Fruit fly (Drosophila melanogaster) whole organism, embryonic: Measurements from ENCODE around the gene MICAL-like.

Experiments
- Adf1 ChIP-seq: fragments of 200-800 bp; sonication (Bioruptor generic); IDR thresholded peaks from 2 replicates; pipeline ENCODE4 v1.3.6; 2022; ENCODE audit warnings: missing biosample characterization, missing genetic modification characterization
- Antp ChIP-seq: fragments of 200-800 bp; sonication (Bioruptor generic); optimal IDR thresholded peaks from 3 replicates; lab custom pipeline; 2016; ENCODE audit warnings: missing biosample characterization, missing genetic modification characterization
- C15 ChIP-seq: fragments of 200-800 bp; sonication (Bioruptor generic); IDR thresholded peaks from 3 replicates; pipeline ENCODE4 v1.3.6; 2022; ENCODE audit warnings: missing biosample characterization, missing genetic modification characterization
- CG12104 ChIP-seq: fragments of 200-800 bp; sonication (Bioruptor generic); optimal IDR thresholded peaks from 3 replicates; lab custom pipeline; 2016; ENCODE audit warnings: missing biosample characterization, missing genetic modification characterization
- CG14441 ChIP-seq: fragments of 200-800 bp; sonication (Bioruptor generic); IDR thresholded peaks from 2 replicates; pipeline ENCODE4 v1.3.6; 2022; ENCODE audit warnings: missing biosample characterization, missing genetic modification characterization
- CG15073 ChIP-seq: fragments of 200-800 bp; sonication (Bioruptor generic); optimal IDR thresholded peaks from 2 replicates; lab custom pipeline; 2016; ENCODE audit warnings: missing biosample characterization, missing genetic modification characterization
- CG1603 ChIP-seq: fragments of 200-800 bp; sonication (Bioruptor generic); optimal IDR thresholded peaks from 2 replicates; lab custom pipeline; 2019; ENCODE audit warnings: missing biosample characterization, mild to moderate bottlenecking, missing genetic modification characterization, moderate library complexity
- CG17186 ChIP-seq: fragments of 200-800 bp; sonication (Bioruptor generic); optimal IDR thresholded peaks from 3 replicates; lab custom pipeline; 2017; ENCODE audit warnings: missing biosample characterization, missing genetic modification reagents, missing genetic modification characterization
- CG1792 ChIP-seq: fragments of 200-800 bp; sonication (Bioruptor generic); optimal IDR thresholded peaks from 2 replicates; lab custom pipeline; 2016; ENCODE audit warnings: missing biosample characterization, missing genetic modification characterization
- CG2199 ChIP-seq: fragments of 200-800 bp; sonication (Bioruptor generic); IDR thresholded peaks from 3 replicates; pipeline ENCODE4 v1.3.6; 2022; ENCODE audit warnings: missing biosample characterization, missing genetic modification characterization
- CG34224 ChIP-seq: fragments of 200-800 bp; sonication (Bioruptor generic); IDR thresholded peaks from 3 replicates; pipeline ENCODE4 v1.3.6; 2022; ENCODE audit warnings: missing biosample characterization, missing genetic modification characterization; ENCODE audit not compliant: partially characterized antibody
- CG42726 ChIP-seq: fragments of 200-800 bp; sonication (Bioruptor generic); IDR thresholded peaks from 2 replicates; pipeline ENCODE4 v1.3.6; 2022; ENCODE audit warnings: missing biosample characterization, missing genetic modification characterization; ENCODE audit not compliant: partially characterized antibody
- CG4360 ChIP-seq: fragments of 200-800 bp; sonication (Bioruptor generic); IDR thresholded peaks from 2 replicates; pipeline ENCODE4 v1.3.6; 2022; ENCODE audit warnings: missing biosample characterization, missing genetic modification characterization
- CG6272 ChIP-seq: fragments of 200-800 bp; sonication (Bioruptor generic); IDR thresholded peaks from 2 replicates; pipeline ENCODE4 v1.3.6; 2022; ENCODE audit warnings: missing biosample characterization, missing genetic modification characterization
- CG6791 ChIP-seq: fragments of 200-800 bp; sonication (Bioruptor generic); IDR thresholded peaks from 3 replicates; pipeline ENCODE4 v1.3.6; 2022; ENCODE audit warnings: missing biosample characterization, missing genetic modification characterization; ENCODE audit not compliant: partially characterized antibody
- CG8281 ChIP-seq: fragments of 200-800 bp; sonication (Bioruptor generic); optimal IDR thresholded peaks from 2 replicates; lab custom pipeline; 2018; ENCODE audit warnings: missing biosample characterization, mild to moderate bottlenecking, missing genetic modification characterization, moderate library complexity
- CG8359 ChIP-seq: fragments of 200-800 bp; sonication (Bioruptor generic); optimal IDR thresholded peaks from 2 replicates; lab custom pipeline; 2017; ENCODE audit warnings: missing biosample characterization, mild to moderate bottlenecking, missing genetic modification characterization, borderline replicate concordance
- CG9932 ChIP-seq: fragments of 200-800 bp; sonication (Bioruptor generic); IDR thresholded peaks from 2 replicates; pipeline ENCODE4 v1.3.6; 2022; ENCODE audit warnings: missing biosample characterization, missing genetic modification characterization
- D19B ChIP-seq: fragments of 200-800 bp; sonication (Bioruptor generic); optimal IDR thresholded peaks from 2 replicates; lab custom pipeline; 2017; ENCODE audit warnings: missing biosample characterization, mild to moderate bottlenecking, missing genetic modification characterization
- Dad ChIP-seq: fragments of 200-800 bp; sonication (Bioruptor generic); optimal IDR thresholded peaks from 3 replicates; lab custom pipeline; 2016; ENCODE audit warnings: missing biosample characterization, missing genetic modification characterization
- Drgx ChIP-seq: fragments of 200-800 bp; sonication (Bioruptor generic); IDR thresholded peaks from 2 replicates; pipeline ENCODE4 v1.3.6; 2022; ENCODE audit warnings: missing biosample characterization, missing genetic modification characterization
- Elba2 ChIP-seq: fragments of 200-800 bp; sonication (Bioruptor generic); optimal IDR thresholded peaks from 3 replicates; lab custom pipeline; 2016; ENCODE audit warnings: missing biosample characterization, missing genetic modification characterization
- Fer3 ChIP-seq: fragments of 200-800 bp; sonication (Bioruptor generic); optimal IDR thresholded peaks from 2 replicates; lab custom pipeline; 2018; ENCODE audit warnings: missing biosample characterization, mild to moderate bottlenecking, missing genetic modification characterization, moderate library complexity
- Gug ChIP-seq: fragments of 200-800 bp; sonication (Bioruptor generic); IDR thresholded peaks from 4 replicates; pipeline ENCODE4 v1.3.6; 2022; ENCODE audit warnings: missing biosample characterization, missing genetic modification characterization
- HLH54F ChIP-seq: fragments of 200-800 bp; sonication (Bioruptor generic); optimal IDR thresholded peaks from 3 replicates; lab custom pipeline; 2016; ENCODE audit warnings: missing biosample characterization, missing genetic modification characterization
- Max ChIP-seq: fragments of 200-800 bp; sonication (Bioruptor generic); optimal IDR thresholded peaks from 2 replicates; lab custom pipeline; 2016; ENCODE audit warnings: missing biosample characterization, mild to moderate bottlenecking, missing genetic modification characterization
- NFAT ChIP-seq: fragments of 200-800 bp; sonication (Bioruptor generic); IDR thresholded peaks from 2 replicates; pipeline ENCODE4 v1.3.6; 2022; ENCODE audit warnings: missing biosample characterization, missing genetic modification characterization
- Optix ChIP-seq: fragments of 200-800 bp; sonication (Bioruptor generic); IDR thresholded peaks from 3 replicates; pipeline ENCODE4 v1.3.6; 2022; ENCODE audit warnings: missing biosample characterization, missing genetic modification characterization
- Six4 ChIP-seq: fragments of 200-800 bp; sonication (Bioruptor generic); optimal IDR thresholded peaks from 2 replicates; lab custom pipeline; 2016; ENCODE audit warnings: missing biosample characterization, missing genetic modification characterization
- Sry-β ChIP-seq: fragments of 200-800 bp; sonication (Bioruptor generic); optimal IDR thresholded peaks from 2 replicates; lab custom pipeline; 2018; ENCODE audit warnings: missing biosample characterization, mild to moderate bottlenecking, missing genetic modification characterization, moderate library complexity
- Sry-δ ChIP-seq: fragments of 200-800 bp; sonication (Bioruptor generic); optimal IDR thresholded peaks from 2 replicates; lab custom pipeline; 2016; ENCODE audit warnings: missing biosample characterization, missing genetic modification characterization
- Stat92E ChIP-seq, 3 experiments: fragments of >200 bp in 2 of 3; fragments of 200-800 bp in 1 of 3; sonication (Bioruptor generic) in 1 of 3; optimal IDR thresholded peaks; 2 replicates each; lab custom pipeline; 2017 to 2019; ENCODE audit warnings: missing biosample characterization in 3 of 3, missing genetic modification characterization in 3 of 3, mild to moderate bottlenecking in 1 of 3, moderate library complexity in 1 of 3
- ab ChIP-seq: fragments of 200-800 bp; sonication (Bioruptor generic); optimal IDR thresholded peaks from 2 replicates; lab custom pipeline; 2016; ENCODE audit warnings: missing biosample characterization, missing genetic modification characterization
- abd-A ChIP-seq: fragments of 200-800 bp; sonication (Bioruptor generic); optimal IDR thresholded peaks from 3 replicates; lab custom pipeline; 2019; ENCODE audit warnings: missing biosample characterization, mild to moderate bottlenecking, missing genetic modification characterization, moderate library complexity
- aop ChIP-seq: fragments of 200-800 bp; sonication (Bioruptor generic); IDR thresholded peaks from 2 replicates; pipeline ENCODE4 v1.3.6; 2022; ENCODE audit warnings: missing biosample characterization, missing genetic modification characterization
- chm ChIP-seq: fragments of 200-800 bp; sonication (Bioruptor generic); IDR thresholded peaks from 2 replicates; pipeline ENCODE4 v1.3.6; 2022; ENCODE audit warnings: missing biosample characterization, missing genetic modification characterization
- da ChIP-seq: fragments of 200-800 bp; sonication (Bioruptor generic); optimal IDR thresholded peaks from 2 replicates; lab custom pipeline; 2016; ENCODE audit warnings: missing biosample characterization, missing genetic modification characterization
- dpn ChIP-seq, 2 experiments: fragments of 200-800 bp; sonication (Bioruptor generic); optimal IDR thresholded peaks; 3 replicates each; lab custom pipeline; 2016; ENCODE audit warnings: missing biosample characterization in 2 of 2, missing genetic modification characterization in 2 of 2
- fu2 ChIP-seq: fragments of 200-800 bp; sonication (Bioruptor generic); optimal IDR thresholded peaks from 2 replicates; lab custom pipeline; 2016; ENCODE audit warnings: missing biosample characterization, missing genetic modification characterization
- gce ChIP-seq: fragments of 200-800 bp; sonication (Bioruptor generic); IDR thresholded peaks from 3 replicates; pipeline ENCODE4 v1.3.6; 2022; ENCODE audit warnings: missing biosample characterization, missing genetic modification characterization
- grau ChIP-seq: fragments of 200-800 bp; optimal IDR thresholded peaks from 3 replicates; lab custom pipeline; 2019; ENCODE audit warnings: missing biosample characterization, mild to moderate bottlenecking, missing genetic modification characterization, moderate library complexity
- gro ChIP-seq: fragments of 200-800 bp; sonication (Bioruptor generic); optimal IDR thresholded peaks from 2 replicates; lab custom pipeline; 2016; ENCODE audit warnings: missing biosample characterization, missing genetic modification characterization
- hth ChIP-seq: fragments of >200 bp; optimal IDR thresholded peaks from 2 replicates; lab custom pipeline; 2017; ENCODE audit warnings: inconsistent platforms
- knrl ChIP-seq: fragments of 200-800 bp; sonication (Bioruptor generic); IDR thresholded peaks from 3 replicates; pipeline ENCODE4 v1.3.6; 2022; ENCODE audit warnings: missing biosample characterization, missing genetic modification characterization; ENCODE audit not compliant: partially characterized antibody
- mam ChIP-seq: fragments of 200-800 bp; sonication (Bioruptor generic); optimal IDR thresholded peaks from 3 replicates; lab custom pipeline; 2016; ENCODE audit warnings: missing biosample characterization, missing genetic modification characterization
- odd ChIP-seq: fragments of 200-800 bp; sonication (Bioruptor generic); optimal IDR thresholded peaks from 2 replicates; lab custom pipeline; 2017; ENCODE audit warnings: missing biosample characterization, mild to moderate bottlenecking, missing genetic modification characterization
- prd ChIP-seq, 3 experiments: fragments of >200 bp in 2 of 3; fragments of 200-800 bp in 1 of 3; sonication (Bioruptor generic) in 1 of 3; optimal IDR thresholded peaks in 2 of 3; IDR thresholded peaks in 1 of 3; 2 replicates in 2 of 3; 3 replicates in 1 of 3; pipeline versions ENCODE4 v1.3.6 to Lab custom; 2017 to 2022; ENCODE audit warnings: missing biosample characterization in 1 of 3, missing genetic modification characterization in 1 of 3
- stc ChIP-seq: fragments of 200-800 bp; sonication (Bioruptor generic); IDR thresholded peaks from 2 replicates; pipeline ENCODE4 v1.3.6; 2022; ENCODE audit warnings: missing biosample characterization, missing genetic modification characterization
- yki ChIP-seq: fragments of >200 bp; optimal IDR thresholded peaks from 3 replicates; lab custom pipeline; 2018
- zen ChIP-seq: fragments of 200-800 bp; sonication (Bioruptor generic); optimal IDR thresholded peaks from 3 replicates; lab custom pipeline; 2018; ENCODE audit warnings: missing biosample characterization, mild to moderate bottlenecking, missing genetic modification characterization, moderate library complexity

MICAL-like gene

DNA sequence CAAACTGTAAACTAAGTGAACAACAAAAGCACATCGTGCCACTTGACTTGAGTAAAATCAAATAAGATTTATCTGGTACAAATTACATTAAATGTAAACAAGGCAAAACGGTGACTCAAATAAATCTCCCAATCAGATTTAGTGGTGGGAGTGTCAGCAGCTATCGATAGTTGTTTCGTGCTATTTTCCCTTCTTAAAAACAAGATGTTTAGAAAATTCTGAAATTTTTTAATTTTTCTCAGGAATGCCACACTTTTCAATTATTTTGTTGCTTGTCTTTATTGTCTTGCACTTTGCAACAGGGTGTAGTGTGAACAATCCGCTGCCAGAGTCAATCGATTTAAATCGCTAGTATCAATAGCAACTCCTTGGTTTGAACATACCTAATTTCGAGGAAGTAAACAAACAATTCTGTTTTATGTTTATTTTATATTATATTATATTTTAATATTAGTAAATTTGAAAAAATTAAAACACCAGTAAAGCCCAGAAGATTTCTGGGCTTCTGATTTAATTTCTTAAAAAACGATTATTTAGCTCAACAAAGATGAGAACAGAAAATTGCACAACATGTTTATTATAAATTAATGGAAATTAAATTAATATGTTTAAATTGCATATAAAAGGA lies at the start of gene MICAL-like (continued):
- no peak for TF ChIP-seq CG17186 (GFP tag; lab: Kevin White, UChicago)
- no peak for TF ChIP-seq ab (GFP tag; lab: Kevin White, UChicago)
- peak; percentile 47 for TF ChIP-seq Antp (GFP tag; lab: Kevin White, UChicago)
- peak in 1 of 2 experiments; percentile 21 for TF ChIP-seq dpn (GFP tag; optimal IDR thresholded peaks at IDR 0.05; lab: Kevin White, UChicago)
- TF ChIP-seq HLH54F (GFP tag; lab: Kevin White, UChicago), result peak; percentile 29
- no peak for TF ChIP-seq Fer3 (tag; lab: Kevin White, UChicago)
- no peak for TF ChIP-seq Adf1
- peak; percentile 77 for TF ChIP-seq CG6791
- peak; percentile 36 for TF ChIP-seq CG14441 (GFP tag; lab: Robert Waterston, UW)
- TF ChIP-seq yki (lab: Kevin White, UChicago), result no peak
- TF ChIP-seq Gug (GFP tag; lab: Robert Waterston, UW), result no peak
- TF ChIP-seq Six4 (GFP tag; lab: Kevin White, UChicago), result no peak
- no peak for TF ChIP-seq aop (GFP tag; lab: Robert Waterston, UW)
- TF ChIP-seq CG15073 (GFP tag; lab: Kevin White, UChicago), result peak; percentile 2
- no peak for TF ChIP-seq stc
- no peak for TF ChIP-seq CG4360 (GFP tag; lab: Robert Waterston, UW)
- peak; percentile 61 for TF ChIP-seq zen
- TF ChIP-seq D19B, result no peak
- TF ChIP-seq hth (lab: Kevin White, UChicago), result no peak
- no peak for TF ChIP-seq grau (tag; lab: Kevin White, UChicago)
- TF ChIP-seq CG9932 (GFP tag; lab: Robert Waterston, UW), result peak; percentile 70
- peak; percentile 50; the same call in 1 of the 2 replicates for TF ChIP-seq NFAT (GFP tag; lab: Robert Waterston, UW)
- no peak for TF ChIP-seq CG1792
- peak; percentile 12; the same call in 1 of the 2 replicates for TF ChIP-seq CG6272
- no peak for TF ChIP-seq Max (GFP tag; lab: Kevin White, UChicago)
- TF ChIP-seq CG8359, result no peak
- TF ChIP-seq mam (GFP tag; lab: Kevin White, UChicago), result peak; percentile 54
- TF ChIP-seq gro (GFP tag; lab: Kevin White, UChicago), result peak; percentile 37
- TF ChIP-seq CG8281, result no peak
- no peak for TF ChIP-seq gce (GFP tag; lab: Robert Waterston, UW)
- TF ChIP-seq Optix (GFP tag; lab: Robert Waterston, UW), result 0 out of 3 replicates have a peak, but pooled peaks have one; percentile 33
- no peak for TF ChIP-seq abd-A (tag; lab: Kevin White, UChicago)
- TF ChIP-seq da (GFP tag; lab: Kevin White, UChicago), result no peak
- TF ChIP-seq prd (optimal IDR thresholded peaks at IDR 0.05; lab: Kevin White, UChicago), result no peak
- peak; percentile 51; the same call in 1 of the 3 replicates for TF ChIP-seq prd (GFP tag; IDR thresholded peaks at IDR 0.05; lab: Robert Waterston, UW)
- peak; percentile 43 for TF ChIP-seq CG1603 (tag; lab: Kevin White, UChicago)
- TF ChIP-seq knrl, result peak; percentile 88
- TF ChIP-seq Dad (GFP tag; lab: Kevin White, UChicago), result peak; percentile 26
- TF ChIP-seq fu2, result no peak
- TF ChIP-seq CG12104, result no peak
- TF ChIP-seq chm, result no peak
- TF ChIP-seq Elba2 (GFP tag; lab: Kevin White, UChicago), result no peak
- TF ChIP-seq CG42726 (GFP tag; lab: Robert Waterston, UW), result 0 out of 2 replicates have a peak, but pooled peaks have one; percentile 46
- no peak for TF ChIP-seq Stat92E (GFP tag; optimal IDR thresholded peaks at IDR 0.05; lab: Kevin White, UChicago)
- TF ChIP-seq CG34224 (GFP tag; lab: Robert Waterston, UW), result peak; percentile 79
- TF ChIP-seq odd (GFP tag; lab: Kevin White, UChicago), result no peak
- no peak for TF ChIP-seq C15 (GFP tag; lab: Robert Waterston, UW)
- TF ChIP-seq CG2199 (GFP tag; lab: Robert Waterston, UW), result no peak
- TF ChIP-seq Sry-δ, result peak; percentile 88
- TF ChIP-seq Sry-β (GFP tag; lab: Kevin White, UChicago), result no peak
- no peak for TF ChIP-seq Drgx (GFP tag; lab: Robert Waterston, UW)
